Worm (Caenorhabditis elegans): Measurements from ENCODE around the gene F48E8.8.

Gene F48E8.8

DNA sequence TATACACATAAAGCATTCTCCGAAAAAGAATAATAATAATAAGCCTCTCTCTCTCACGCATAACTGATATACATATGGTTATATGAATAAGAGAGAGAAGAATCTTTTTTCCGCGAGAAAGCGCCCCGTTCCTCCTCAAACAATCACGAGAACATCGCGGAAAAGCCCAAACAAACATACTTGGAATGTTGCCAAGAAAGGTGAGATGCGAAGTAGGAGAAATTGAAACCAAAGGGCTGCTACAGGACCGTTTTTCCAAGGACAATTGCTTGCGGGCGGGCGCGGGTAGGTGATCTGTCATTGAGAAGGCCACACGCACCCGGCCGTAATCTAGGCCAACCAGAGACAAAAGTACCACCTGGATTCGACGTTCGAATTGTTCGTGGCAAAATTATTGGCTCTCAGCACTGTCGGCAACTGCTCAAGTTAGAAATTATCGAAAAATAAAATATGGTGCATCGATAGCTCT is 25.9 kb downstream of the F48E8.8 start, which contains the start of gene dnj-24:
Gene dnj-24, minus strand, starts transcription at position 419 of the 469 bp plus-strand sequence.
- TF ChIP-seq sea-1 (GFP tag; conservative IDR thresholded peaks at IDR 0.05) (no peak), hnd-1 (tag; optimal IDR thresholded peaks at IDR 0.05) (no peak), B0310.2 (tag; optimal IDR thresholded peaks at IDR 0.05) (no peak), tbx-37 (GFP tag; conservative IDR thresholded peaks at IDR 0.05) (no peak), ceh-36 (tag; optimal IDR thresholded peaks at IDR 0.05) (no peak), hmg-4 (GFP tag; optimal IDR thresholded peaks at IDR 0.05) (peak; percentile 5), pes-1 (GFP tag; IDR thresholded peaks at IDR 0.05) (no peak), hmbx-1 (tag; optimal IDR thresholded peaks at IDR 0.05) (no peak)

DNA sequence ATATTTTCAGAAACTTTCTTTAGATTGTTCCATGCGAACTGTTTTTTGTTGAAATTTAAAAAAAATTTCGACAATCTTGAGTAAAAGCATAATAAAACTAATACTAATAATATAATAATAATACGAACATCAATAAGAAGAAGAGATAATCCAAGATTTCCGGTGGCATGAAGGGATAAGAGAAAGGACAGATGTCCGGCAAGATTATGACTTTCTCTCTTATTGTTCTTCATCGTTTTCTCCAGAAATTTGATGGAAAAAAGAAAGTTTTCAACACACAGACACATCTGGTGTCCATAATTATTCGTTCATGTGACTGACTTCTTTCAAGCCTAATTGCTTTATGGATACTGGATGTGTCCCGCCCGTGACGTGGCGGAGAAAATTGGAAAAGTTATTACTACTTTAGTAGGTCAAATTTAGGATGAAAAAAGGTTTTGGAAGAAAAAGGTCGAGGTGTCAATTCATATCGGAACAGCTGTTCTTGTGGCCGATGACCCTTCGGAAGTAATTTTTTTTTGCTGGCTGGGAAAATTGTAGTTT is 27.0 kb downstream of the F48E8.8 start:
- TF ChIP-seq aly-1 (tag; optimal IDR thresholded peaks at IDR 0.05) (no peak), hmg-4 (GFP tag; optimal IDR thresholded peaks at IDR 0.05) (no peak), ama-1 (optimal IDR thresholded peaks at IDR 0.05) (no peak), tra-4 (tag; optimal IDR thresholded peaks at IDR 0.05) (no peak)

ce11 chrIII:5421406-5421805 is 28.2 kb downstream of the F48E8.8 start:
- no peak for TF ChIP-seq scrt-1 (GFP tag; IDR thresholded peaks at IDR 0.05)
- TF ChIP-seq hmbx-1 (tag; optimal IDR thresholded peaks at IDR 0.05), result no peak
- no peak for TF ChIP-seq tbx-11 (GFP tag; IDR thresholded peaks at IDR 0.05)
- no peak for TF ChIP-seq pes-1 (GFP tag; IDR thresholded peaks at IDR 0.05)
- TF ChIP-seq F13C5.2 (tag; optimal IDR thresholded peaks at IDR 0.05), result no peak
- TF ChIP-seq aly-1 (tag; optimal IDR thresholded peaks at IDR 0.05), result no peak
- TF ChIP-seq B0310.2 (tag; optimal IDR thresholded peaks at IDR 0.05), result no peak
- no peak for TF ChIP-seq sea-1 (GFP tag; conservative IDR thresholded peaks at IDR 0.05)
- TF ChIP-seq tra-4 (tag; optimal IDR thresholded peaks at IDR 0.05), result no peak
- no peak for TF ChIP-seq hmg-4 (GFP tag; optimal IDR thresholded peaks at IDR 0.05)
- TF ChIP-seq ama-1 (optimal IDR thresholded peaks at IDR 0.05), result no peak

DNA sequence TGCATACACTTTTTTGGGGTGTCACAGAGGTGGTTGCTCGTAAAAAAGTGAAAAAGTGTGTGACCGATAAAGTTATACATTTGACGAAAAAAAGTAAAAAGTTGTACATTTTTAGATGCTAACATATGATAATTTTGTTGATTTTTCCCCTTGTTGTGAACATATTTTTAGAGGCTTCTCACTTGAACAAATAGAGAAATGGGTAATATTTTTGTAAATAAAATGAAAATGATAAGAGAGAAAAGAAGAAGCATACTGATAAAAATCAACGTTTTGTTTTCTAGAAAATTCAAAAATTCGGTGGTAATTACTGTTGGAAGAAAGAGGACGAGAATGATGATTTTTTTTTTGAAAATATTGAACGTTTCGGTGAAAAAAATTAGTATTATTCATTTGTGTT is 29.3 kb downstream of the F48E8.8 start:
- no peak for TF ChIP-seq aly-1 (tag; optimal IDR thresholded peaks at IDR 0.05)
- TF ChIP-seq flt-1 (GFP tag; IDR thresholded peaks at IDR 0.05), result no peak
- no peak for TF ChIP-seq ceh-13 (GFP tag; optimal IDR thresholded peaks at IDR 0.05)
- no peak for TF ChIP-seq ama-1 (optimal IDR thresholded peaks at IDR 0.05)
- no peak for TF ChIP-seq pes-1 (GFP tag; IDR thresholded peaks at IDR 0.05)
- TF ChIP-seq tra-4 (tag; optimal IDR thresholded peaks at IDR 0.05), result no peak

DNA sequence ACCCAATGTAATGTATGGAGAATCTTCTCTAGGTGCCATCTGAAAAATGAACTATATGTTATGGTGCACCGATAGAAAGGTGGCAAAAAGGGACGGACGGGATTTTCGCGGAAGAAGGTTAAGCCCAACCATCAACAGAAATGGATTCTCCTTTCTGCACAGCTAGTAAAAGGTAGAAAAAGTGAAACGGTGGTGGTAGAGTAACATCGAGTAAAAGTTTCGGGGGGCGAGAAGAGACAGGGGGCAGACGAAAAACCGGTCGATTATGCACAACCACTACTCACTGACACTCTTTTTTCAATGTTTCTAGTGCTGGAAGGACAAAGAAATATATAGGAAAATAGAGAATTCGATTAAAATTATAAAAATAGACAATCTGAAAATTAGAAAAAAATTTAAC is 30.1 kb downstream of the F48E8.8 start:
- TF ChIP-seq ceh-36 (tag; optimal IDR thresholded peaks at IDR 0.05) (no peak), flt-1 (GFP tag; IDR thresholded peaks at IDR 0.05) (no peak), tbx-37 (GFP tag; conservative IDR thresholded peaks at IDR 0.05) (no peak), ets-7 (tag; optimal IDR thresholded peaks at IDR 0.05) (no peak), hmbx-1 (tag; optimal IDR thresholded peaks at IDR 0.05) (no peak), sea-1 (GFP tag; conservative IDR thresholded peaks at IDR 0.05) (no peak), tra-4 (tag; optimal IDR thresholded peaks at IDR 0.05) (no peak)

- TF ChIP-seq ceh-13 (GFP tag; optimal IDR thresholded peaks at IDR 0.05) (no peak), tbx-11 (GFP tag; IDR thresholded peaks at IDR 0.05) (no peak), tra-4 (tag; optimal IDR thresholded peaks at IDR 0.05) (no peak), F13C5.2 (tag; optimal IDR thresholded peaks at IDR 0.05) (no peak), ceh-36 (tag; optimal IDR thresholded peaks at IDR 0.05) (no peak), ama-1 (optimal IDR thresholded peaks at IDR 0.05) (no peak), sea-1 (GFP tag; conservative IDR thresholded peaks at IDR 0.05) (no peak)
Observed at ce11 chrIII:5417921-5418320, 31.7 kb downstream of the F48E8.8 start.

ce11 chrIII:5413680-5414079 is 35.9 kb downstream of the F48E8.8 start, which contains the start of gene grl-22:
Gene grl-22 (minus strand): TSS chrIII:5414011.
- TF ChIP-seq hmbx-1 (tag; optimal IDR thresholded peaks at IDR 0.05) (no peak), hnd-1 (tag; optimal IDR thresholded peaks at IDR 0.05) (no peak), pes-1 (GFP tag; IDR thresholded peaks at IDR 0.05) (no peak), B0310.2 (tag; optimal IDR thresholded peaks at IDR 0.05) (no peak), flt-1 (GFP tag; IDR thresholded peaks at IDR 0.05) (no peak), scrt-1 (GFP tag; IDR thresholded peaks at IDR 0.05) (no peak), F13C5.2 (tag; optimal IDR thresholded peaks at IDR 0.05) (no peak), tbx-37 (GFP tag; conservative IDR thresholded peaks at IDR 0.05) (no peak), ama-1 (optimal IDR thresholded peaks at IDR 0.05) (no peak), ets-7 (tag; optimal IDR thresholded peaks at IDR 0.05) (no peak), tbx-11 (GFP tag; IDR thresholded peaks at IDR 0.05) (no peak), hmg-4 (GFP tag; optimal IDR thresholded peaks at IDR 0.05) (no peak), tra-4 (tag; optimal IDR thresholded peaks at IDR 0.05) (no peak), ceh-13 (GFP tag; optimal IDR thresholded peaks at IDR 0.05) (no peak), sea-1 (GFP tag; conservative IDR thresholded peaks at IDR 0.05) (no peak)

DNA sequence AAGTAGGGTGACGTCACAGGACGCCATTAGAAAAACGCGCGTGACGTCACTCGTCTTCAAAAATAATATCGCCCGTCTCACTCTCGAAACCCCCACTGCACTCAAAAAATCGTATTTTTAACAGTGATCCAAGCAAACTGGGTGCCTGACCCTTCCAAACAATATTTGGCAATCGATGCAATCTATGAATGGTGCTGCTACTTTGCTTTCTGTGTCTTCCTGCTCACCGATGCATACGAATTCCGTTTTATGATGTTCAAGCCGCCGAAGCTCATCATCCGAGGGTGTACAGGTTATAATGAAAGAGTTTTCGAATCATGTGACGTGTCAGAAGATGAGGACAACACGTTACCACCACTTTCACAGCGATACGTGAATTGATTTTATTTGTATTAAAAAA is 42.0 kb downstream of the F48E8.8 start, which contains the start of gene W03A5.1:
Gene W03A5.1, plus strand, starts transcription at position 301 of the 400 bp plus-strand sequence.
- TF ChIP-seq pes-1 (GFP tag; IDR thresholded peaks at IDR 0.05) (no peak), hmg-4 (GFP tag; optimal IDR thresholded peaks at IDR 0.05) (no peak), B0310.2 (tag; optimal IDR thresholded peaks at IDR 0.05) (no peak), ceh-13 (GFP tag; optimal IDR thresholded peaks at IDR 0.05) (no peak), F13C5.2 (tag; optimal IDR thresholded peaks at IDR 0.05) (no peak), hnd-1 (tag; optimal IDR thresholded peaks at IDR 0.05) (no peak), scrt-1 (GFP tag; IDR thresholded peaks at IDR 0.05) (no peak), ceh-36 (tag; optimal IDR thresholded peaks at IDR 0.05) (no peak), flt-1 (GFP tag; IDR thresholded peaks at IDR 0.05) (no peak), tbx-37 (GFP tag; conservative IDR thresholded peaks at IDR 0.05) (no peak), ama-1 (optimal IDR thresholded peaks at IDR 0.05) (no peak), sea-1 (GFP tag; conservative IDR thresholded peaks at IDR 0.05) (no peak)

All from whole organism, early embryonic.